Worm (Caenorhabditis elegans) whole organism, L4/young adult: Measurements from ENCODE around the gene W03B1.5.

Source experiments
- W03F9.2 ChIP-seq: fragments of 150-350 bp; optimal IDR thresholded peaks from 2 replicates; lab custom pipeline; 2014; ENCODE audit warnings: missing biosample characterization, missing genetic modification characterization
- dao-5 ChIP-seq: sonication (generic microtip); optimal IDR thresholded peaks from 2 replicates; lab custom pipeline; 2016; ENCODE audit warnings: missing genotype, missing genetic modification characterization, moderate library complexity, missing compliant biosample characterization
- him-1 ChIP-seq: sonication (generic microtip); optimal IDR thresholded peaks from 2 replicates; lab custom pipeline; 2016; ENCODE audit warnings: missing genotype, missing genetic modification reagents, missing genetic modification characterization, missing compliant biosample characterization

DNA sequence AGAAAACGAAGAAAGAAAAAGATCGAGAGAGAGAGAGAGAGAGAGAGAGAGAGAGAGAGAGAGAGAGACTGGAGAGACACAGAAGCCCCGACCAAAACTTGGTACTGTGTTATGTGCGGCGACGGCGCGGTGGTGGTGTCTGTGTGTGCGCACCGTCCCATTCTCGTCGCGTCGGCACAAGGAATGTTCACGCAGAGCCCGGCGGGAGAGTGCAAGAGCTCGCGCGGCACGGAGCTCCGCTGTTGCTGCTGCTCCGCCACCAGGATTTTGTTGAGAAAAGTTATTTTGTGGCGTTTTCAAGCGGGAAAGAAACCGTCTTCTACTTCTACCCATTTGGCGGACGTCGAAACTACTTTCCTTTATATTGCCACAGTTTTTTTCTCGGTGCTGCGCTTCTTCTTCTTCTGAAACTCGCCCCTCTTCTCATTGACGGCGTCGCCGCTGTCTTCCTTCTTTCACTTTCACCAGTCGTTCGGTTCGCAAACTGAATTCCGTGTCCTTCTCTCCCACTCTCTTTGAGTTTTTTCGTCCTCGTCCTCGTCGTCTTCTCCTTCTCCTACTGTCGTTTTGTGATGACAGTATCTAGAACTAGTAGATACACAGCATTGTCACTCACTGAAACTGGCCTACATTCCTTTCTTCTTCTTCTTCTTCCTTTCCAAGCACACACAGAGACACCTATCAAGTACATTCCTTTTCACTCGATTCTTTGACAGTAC is 51.3 kb downstream of the W03B1.5 start:
- TF ChIP-seq him-1 (tag; lab: Kevin White, UChicago) (no peak), W03F9.2 (no peak), dao-5 (no peak)
